Fruit fly (Drosophila melanogaster): ENCODE results near the gene CG7857.

DNA sequence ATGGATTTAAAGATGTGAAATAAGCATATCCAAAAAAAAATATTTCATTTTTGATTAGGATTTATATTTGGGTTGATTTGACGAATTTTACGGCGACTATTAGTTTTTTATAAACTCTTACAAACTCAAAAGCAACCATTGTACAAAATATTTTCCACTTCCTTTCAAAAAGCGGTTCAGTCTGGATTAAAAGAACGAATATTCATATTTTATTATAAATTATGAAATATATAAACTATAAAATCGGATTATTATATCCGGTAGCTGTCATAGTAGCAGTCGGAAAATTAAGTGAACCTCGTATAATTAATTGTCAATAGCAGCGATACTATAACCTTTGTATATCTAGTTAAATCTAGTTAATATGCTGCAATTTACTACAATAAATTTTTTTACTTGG lies 9.2 kb downstream of the CG7857 start, which contains the start of gene CG12355:
- no peak for TF ChIP-seq gl (tag; optimal IDR thresholded peaks at IDR 0.05)
- TF ChIP-seq CG9948 (tag; optimal IDR thresholded peaks at IDR 0.05): no peak
- TF ChIP-seq CG12605 (GFP tag; IDR thresholded peaks at IDR 0.05): no peak
- no peak for TF ChIP-seq Ets98B (GFP tag; IDR thresholded peaks at IDR 0.05)
- TF ChIP-seq rn (GFP tag; IDR thresholded peaks at IDR 0.05): no peak
- no peak for TF ChIP-seq EcR (GFP tag; optimal IDR thresholded peaks at IDR 0.05)
- TF ChIP-seq CG4496 (GFP tag; IDR thresholded peaks at IDR 0.05): no peak
- no peak for TF ChIP-seq CG8301 (tag; optimal IDR thresholded peaks at IDR 0.05)
- no peak for TF ChIP-seq CG8159 (tag; optimal IDR thresholded peaks at IDR 0.05)
- no peak for TF ChIP-seq CG14655 (GFP tag; optimal IDR thresholded peaks at IDR 0.05)
- no peak for TF ChIP-seq CG34367 (tag; optimal IDR thresholded peaks at IDR 0.05)
